Fruit fly (Drosophila melanogaster) whole organism, embryonic: ENCODE results near the gene Rsph1.
A peak's percentile ranks its signal among the peaks of the same experiment; 100 is the strongest.

Experiments used
- Atf6 ChIP-seq: fragments of 200-800 bp; sonication (Bioruptor generic); IDR thresholded peaks from 2 replicates; pipeline ENCODE4 v1.3.6; 2022; ENCODE audit warnings: missing biosample characterization, missing genetic modification characterization
- CG10959 ChIP-seq: fragments of 200-800 bp; sonication (Bioruptor generic); IDR thresholded peaks from 2 replicates; pipeline ENCODE4 v1.3.6; 2022; ENCODE audit warnings: missing biosample characterization, missing genetic modification characterization
- CG1233 ChIP-seq: fragments of 200-800 bp; sonication (Bioruptor generic); optimal IDR thresholded peaks from 4 replicates; lab custom pipeline; 2018; ENCODE audit warnings: missing biosample characterization, mild to moderate bottlenecking, missing genetic modification characterization
- CG13296 ChIP-seq: fragments of 200-800 bp; sonication (Bioruptor generic); optimal IDR thresholded peaks from 3 replicates; lab custom pipeline; 2018; ENCODE audit warnings: missing biosample characterization, mild to moderate bottlenecking, missing genetic modification characterization
- CG13775 ChIP-seq: fragments of 200-800 bp; sonication (Bioruptor generic); optimal IDR thresholded peaks from 3 replicates; lab custom pipeline; 2017; ENCODE audit warnings: missing biosample characterization, mild to moderate bottlenecking, missing genetic modification characterization
- CG14014 ChIP-seq: fragments of 200-800 bp; sonication (Bioruptor generic); IDR thresholded peaks from 2 replicates; pipeline ENCODE4 v1.3.6; 2022; ENCODE audit warnings: missing biosample characterization, missing genetic modification characterization
- CG15601 ChIP-seq: fragments of 200-800 bp; sonication (Bioruptor generic); optimal IDR thresholded peaks from 3 replicates; lab custom pipeline; 2019; ENCODE audit warnings: missing biosample characterization, mild to moderate bottlenecking, missing genetic modification characterization, moderate library complexity
- CG17359 ChIP-seq: fragments of 200-800 bp; sonication (Bioruptor generic); optimal IDR thresholded peaks from 3 replicates; lab custom pipeline; 2018; ENCODE audit warnings: missing biosample characterization, mild to moderate bottlenecking, missing genetic modification characterization, moderate library complexity
- CG18599 ChIP-seq: fragments of 200-800 bp; sonication (Bioruptor generic); optimal IDR thresholded peaks from 3 replicates; lab custom pipeline; 2017; ENCODE audit warnings: missing biosample characterization, missing genetic modification characterization, mild to moderate bottlenecking, moderate library complexity, missing genetic modification reagents
- CG31224 ChIP-seq: fragments of 200-800 bp; sonication (Bioruptor generic); IDR thresholded peaks from 2 replicates; pipeline ENCODE4 v1.3.6; 2022; ENCODE audit warnings: missing biosample characterization, missing genetic modification characterization
- CG33213 ChIP-seq: fragments of 200-800 bp; sonication (Bioruptor generic); optimal IDR thresholded peaks from 3 replicates; lab custom pipeline; 2016; ENCODE audit warnings: missing biosample characterization, missing genetic modification characterization
- CG33557 ChIP-seq: fragments of 200-800 bp; sonication (Bioruptor generic); optimal IDR thresholded peaks from 2 replicates; lab custom pipeline; 2019; ENCODE audit warnings: missing biosample characterization, mild to moderate bottlenecking, missing genetic modification characterization, moderate library complexity
- CG4328 ChIP-seq: fragments of 200-800 bp; sonication (Bioruptor generic); optimal IDR thresholded peaks from 3 replicates; lab custom pipeline; 2017; ENCODE audit warnings: missing biosample characterization, missing genetic modification reagents, missing genetic modification characterization
- CG8089 ChIP-seq: fragments of 200-800 bp; sonication (Bioruptor generic); optimal IDR thresholded peaks from 3 replicates; lab custom pipeline; 2016; ENCODE audit warnings: missing biosample characterization, missing genetic modification characterization
- CG9727 ChIP-seq: fragments of 200-800 bp; sonication (Bioruptor generic); optimal IDR thresholded peaks from 3 replicates; lab custom pipeline; 2017; ENCODE audit warnings: missing biosample characterization, mild to moderate bottlenecking, missing genetic modification characterization
- CrebB ChIP-seq: fragments of 200-800 bp; sonication (Bioruptor generic); optimal IDR thresholded peaks from 3 replicates; lab custom pipeline; 2018; ENCODE audit warnings: missing biosample characterization, mild to moderate bottlenecking, missing genetic modification characterization
- Dad ChIP-seq: fragments of 200-800 bp; sonication (Bioruptor generic); optimal IDR thresholded peaks from 3 replicates; lab custom pipeline; 2016; ENCODE audit warnings: missing biosample characterization, missing genetic modification characterization
- Eip74EF ChIP-seq, 2 experiments: fragments of 200-800 bp in 1 of 2; fragments of >200 bp in 1 of 2; sonication (Bioruptor generic) in 1 of 2; optimal IDR thresholded peaks; 2 replicates each; lab custom pipeline; 2017 to 2019; ENCODE audit warnings: missing biosample characterization in 2 of 2, missing genetic modification characterization in 2 of 2, mild to moderate bottlenecking in 1 of 2, moderate library complexity in 1 of 2
- HLH3B ChIP-seq: fragments of 200-800 bp; sonication (Bioruptor generic); IDR thresholded peaks from 2 replicates; pipeline ENCODE4 v1.3.6; 2022; ENCODE audit warnings: missing biosample characterization, missing genetic modification characterization
- Hey ChIP-seq: fragments of 200-800 bp; sonication (Bioruptor generic); optimal IDR thresholded peaks from 3 replicates; lab custom pipeline; 2018; ENCODE audit warnings: missing biosample characterization, mild to moderate bottlenecking, missing genetic modification characterization
- MBD-R2 ChIP-seq: fragments of 200-800 bp; sonication (Bioruptor generic); IDR thresholded peaks from 2 replicates; pipeline ENCODE4 v1.3.6; 2022; ENCODE audit warnings: missing biosample characterization, missing genetic modification characterization
- Optix ChIP-seq: fragments of 200-800 bp; sonication (Bioruptor generic); IDR thresholded peaks from 3 replicates; pipeline ENCODE4 v1.3.6; 2022; ENCODE audit warnings: missing biosample characterization, missing genetic modification characterization
- PHDP ChIP-seq: fragments of 200-800 bp; sonication (Bioruptor generic); optimal IDR thresholded peaks from 3 replicates; lab custom pipeline; 2018; ENCODE audit warnings: missing biosample characterization, mild to moderate bottlenecking, missing genetic modification characterization, moderate library complexity
- Tbp ChIP-seq: fragments of >200 bp; optimal IDR thresholded peaks from 2 replicates; lab custom pipeline; 2018; ENCODE audit warnings: missing biosample characterization, missing genetic modification characterization
- Trl ChIP-seq, 3 experiments: fragments of >200 bp in 2 of 3; fragments of 200-800 bp in 1 of 3; sonication (Bioruptor generic) in 1 of 3; optimal IDR thresholded peaks; 2 replicates in 1 of 3; 3 replicates in 2 of 3; lab custom pipeline; 2016 to 2017; ENCODE audit warnings: missing biosample characterization in 1 of 3, missing genetic modification characterization in 1 of 3
- Vsx1 ChIP-seq: fragments of 200-800 bp; sonication (Bioruptor generic); optimal IDR thresholded peaks from 2 replicates; lab custom pipeline; 2017; ENCODE audit warnings: missing biosample characterization, mild to moderate bottlenecking, missing genetic modification characterization, missing genetic modification reagents
- Xrp1 ChIP-seq: fragments of 200-800 bp; sonication (Bioruptor generic); IDR thresholded peaks from 2 replicates; pipeline ENCODE4 v1.3.6; 2022; ENCODE audit warnings: missing biosample characterization, missing genetic modification characterization
- abd-A ChIP-seq: fragments of 200-800 bp; sonication (Bioruptor generic); optimal IDR thresholded peaks from 3 replicates; lab custom pipeline; 2019; ENCODE audit warnings: missing biosample characterization, mild to moderate bottlenecking, missing genetic modification characterization, moderate library complexity
- chif ChIP-seq, 2 experiments: fragments of 200-800 bp; sonication (Bioruptor generic); optimal IDR thresholded peaks; 3 replicates each; lab custom pipeline; 2016; ENCODE audit warnings: missing biosample characterization in 2 of 2, missing genetic modification characterization in 2 of 2
- chn ChIP-seq: fragments of 200-800 bp; sonication (Bioruptor generic); optimal IDR thresholded peaks from 2 replicates; lab custom pipeline; 2016; ENCODE audit warnings: missing biosample characterization, missing genetic modification characterization
- dm ChIP-seq: fragments of 200-800 bp; sonication (Bioruptor generic); optimal IDR thresholded peaks from 3 replicates; lab custom pipeline; 2016; ENCODE audit warnings: missing biosample characterization, missing genetic modification characterization
- dmrt99B ChIP-seq: fragments of 200-800 bp; sonication (Bioruptor generic); optimal IDR thresholded peaks from 2 replicates; lab custom pipeline; 2018; ENCODE audit warnings: missing biosample characterization, mild to moderate bottlenecking, missing genetic modification characterization, moderate library complexity
- hb ChIP-seq: fragments of 200-800 bp; sonication (Bioruptor generic); IDR thresholded peaks from 3 replicates; pipeline ENCODE4 v1.3.6; 2022; ENCODE audit warnings: missing biosample characterization, missing genetic modification characterization; ENCODE audit not compliant: partially characterized antibody
- jumu ChIP-seq: fragments of 200-800 bp; sonication (Bioruptor generic); optimal IDR thresholded peaks from 3 replicates; lab custom pipeline; 2016; ENCODE audit warnings: missing biosample characterization, missing genetic modification characterization
- maf-S ChIP-seq: fragments of 200-800 bp; sonication (Bioruptor generic); optimal IDR thresholded peaks from 2 replicates; lab custom pipeline; 2016; ENCODE audit warnings: missing biosample characterization, missing genetic modification characterization
- odd ChIP-seq: fragments of 200-800 bp; sonication (Bioruptor generic); optimal IDR thresholded peaks from 2 replicates; lab custom pipeline; 2017; ENCODE audit warnings: missing biosample characterization, mild to moderate bottlenecking, missing genetic modification characterization
- onecut ChIP-seq: fragments of 200-800 bp; sonication (Bioruptor generic); IDR thresholded peaks from 2 replicates; pipeline ENCODE4 v1.3.6; 2022; ENCODE audit warnings: missing biosample characterization, missing genetic modification characterization
- otp ChIP-seq: fragments of 200-800 bp; sonication (Bioruptor generic); IDR thresholded peaks from 3 replicates; pipeline ENCODE4, ENCODE4 v1.3.6; 2022; ENCODE audit warnings: missing biosample characterization, missing genetic modification characterization
- pfk ChIP-seq: fragments of 200-800 bp; sonication (Bioruptor generic); optimal IDR thresholded peaks from 2 replicates; lab custom pipeline; 2018; ENCODE audit warnings: missing biosample characterization, mild to moderate bottlenecking, missing genetic modification characterization, moderate library complexity
- pho ChIP-seq: fragments of 200-800 bp; sonication (Bioruptor generic); optimal IDR thresholded peaks from 2 replicates; lab custom pipeline; 2016; ENCODE audit warnings: missing biosample characterization, missing genetic modification characterization
- pnt ChIP-seq: fragments of 200-800 bp; sonication (Bioruptor generic); optimal IDR thresholded peaks from 3 replicates; lab custom pipeline; 2016; ENCODE audit warnings: missing biosample characterization, missing genetic modification characterization
- pros ChIP-seq: fragments of 200-800 bp; sonication (Bioruptor generic); optimal IDR thresholded peaks from 3 replicates; lab custom pipeline; 2019; ENCODE audit warnings: missing biosample characterization, mild to moderate bottlenecking, missing genetic modification characterization, moderate library complexity
- pum ChIP-seq: fragments of 200-800 bp; sonication (Bioruptor generic); optimal IDR thresholded peaks from 2 replicates; lab custom pipeline; 2016; ENCODE audit warnings: missing biosample characterization, missing genetic modification characterization
- pzg ChIP-seq: fragments of 200-800 bp; sonication (Bioruptor generic); optimal IDR thresholded peaks from 3 replicates; lab custom pipeline; 2018; ENCODE audit warnings: missing biosample characterization, mild to moderate bottlenecking, missing genetic modification characterization, moderate library complexity
- rib ChIP-seq: fragments of 200-800 bp; sonication (Bioruptor generic); IDR thresholded peaks from 2 replicates; pipeline ENCODE4 v1.3.6; 2022; ENCODE audit warnings: missing biosample characterization, missing genetic modification characterization
- scrt ChIP-seq: fragments of 200-800 bp; sonication (Bioruptor generic); optimal IDR thresholded peaks from 2 replicates; lab custom pipeline; 2018; ENCODE audit warnings: missing biosample characterization, mild to moderate bottlenecking, missing genetic modification characterization, moderate library complexity
- tgo ChIP-seq: fragments of 200-800 bp; sonication (Bioruptor generic); IDR thresholded peaks from 3 replicates; pipeline ENCODE4 v1.3.6; 2022; ENCODE audit warnings: missing biosample characterization, missing genetic modification characterization
- trem ChIP-seq: fragments of 200-800 bp; optimal IDR thresholded peaks from 3 replicates; lab custom pipeline; 2019; ENCODE audit warnings: missing biosample characterization, mild to moderate bottlenecking, missing genetic modification characterization, moderate library complexity
- tx ChIP-seq: fragments of 200-800 bp; sonication (Bioruptor generic); optimal IDR thresholded peaks from 2 replicates; lab custom pipeline; 2016; ENCODE audit warnings: missing biosample characterization, missing genetic modification characterization
- unpg ChIP-seq: fragments of 200-800 bp; sonication (Bioruptor generic); optimal IDR thresholded peaks from 3 replicates; lab custom pipeline; 2018; ENCODE audit warnings: missing biosample characterization, mild to moderate bottlenecking, missing genetic modification characterization, moderate library complexity

Rsph1 gene

DNA sequence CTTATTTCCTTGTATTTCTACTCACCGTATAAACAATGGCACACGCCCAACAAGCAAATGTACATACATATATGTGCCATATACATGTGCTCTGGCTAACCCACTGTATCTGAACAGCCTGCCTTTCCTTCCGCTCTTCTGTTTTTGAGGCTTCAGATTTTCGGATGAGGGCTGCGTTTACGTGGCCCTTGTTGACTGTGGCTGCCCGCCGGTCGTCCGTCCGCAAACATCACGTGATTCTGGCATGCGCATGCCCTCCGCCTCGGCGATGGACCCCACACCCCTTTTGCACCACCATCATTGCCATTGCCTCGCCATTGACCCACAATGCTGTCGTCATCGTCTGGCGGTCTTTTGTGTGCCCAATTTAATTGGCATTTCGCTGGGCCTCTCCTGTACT, 22.0 kb downstream of the Rsph1 start (continued):
- TF ChIP-seq CG4328 (GFP tag; lab: Kevin White, UChicago): peak; percentile 57
- TF ChIP-seq Optix: 0 out of 3 replicates have a peak, but pooled peaks have one; percentile 15
- peak; percentile 44 for TF ChIP-seq scrt
- TF ChIP-seq pzg (GFP tag; lab: Kevin White, UChicago): peak; percentile 3
- TF ChIP-seq CG13296 (GFP tag; lab: Kevin White, UChicago): peak; percentile 37
- TF ChIP-seq CG31224 (GFP tag; lab: Robert Waterston, UW): no peak
- no peak for TF ChIP-seq tgo (GFP tag; lab: Robert Waterston, UW)
- TF ChIP-seq pum: no peak
- TF ChIP-seq CG33557 (GFP tag; lab: Kevin White, UChicago): peak; percentile 5
- TF ChIP-seq CG33213 (GFP tag; lab: Kevin White, UChicago): no peak
- peak; percentile 64 for TF ChIP-seq abd-A (tag; lab: Kevin White, UChicago)
- peak; percentile 25 for TF ChIP-seq CG15601 (tag; lab: Kevin White, UChicago)
- TF ChIP-seq Xrp1 (GFP tag; lab: Robert Waterston, UW): peak; percentile 44; the same call in 1 of the 2 replicates
- peak; percentile 6 for TF ChIP-seq odd (GFP tag; lab: Kevin White, UChicago)
- 0 out of 2 replicates have a peak, but pooled peaks have one; percentile 9 for TF ChIP-seq CG14014 (GFP tag; lab: Robert Waterston, UW)
- no peak for TF ChIP-seq maf-S (GFP tag; lab: Kevin White, UChicago)
- TF ChIP-seq CrebB (tag; lab: Kevin White, UChicago): peak; percentile 54
- TF ChIP-seq Hey (tag; lab: Kevin White, UChicago): peak; percentile 85
- TF ChIP-seq Vsx1: peak; percentile 25
- peak; percentile 20 for TF ChIP-seq CG17359 (tag; lab: Kevin White, UChicago)
- TF ChIP-seq jumu (GFP tag; lab: Kevin White, UChicago): no peak
- TF ChIP-seq Tbp: no peak
- TF ChIP-seq Atf6 (GFP tag; lab: Robert Waterston, UW): peak; percentile 45; the same call in 1 of the 2 replicates
- peak; percentile 70 for TF ChIP-seq CG9727 (GFP tag; lab: Kevin White, UChicago)
- peak; percentile 29 for TF ChIP-seq CG1233 (GFP tag; lab: Kevin White, UChicago)
- peak; percentile 30; the same call in 1 of the 2 replicates for TF ChIP-seq HLH3B (GFP tag; lab: Robert Waterston, UW)
- no peak for TF ChIP-seq chn
- TF ChIP-seq onecut (GFP tag; lab: Robert Waterston, UW): peak; percentile 54
- peak; percentile 65 for TF ChIP-seq CG18599 (GFP tag; lab: Kevin White, UChicago)
- TF ChIP-seq PHDP (tag; lab: Kevin White, UChicago): peak; percentile 29
- peak; percentile 5 for TF ChIP-seq unpg
- peak in 1 of 2 experiments; percentile 12 for TF ChIP-seq Trl (optimal IDR thresholded peaks at IDR 0.05; lab: Kevin White, UChicago)
- peak; percentile 32 for TF ChIP-seq Trl (GFP tag; optimal IDR thresholded peaks at IDR 0.05; lab: Kevin White, UChicago)
- peak in 1 of 2 experiments; percentile 8 for TF ChIP-seq chif (GFP tag; optimal IDR thresholded peaks at IDR 0.05; lab: Kevin White, UChicago)
- TF ChIP-seq rib (GFP tag; lab: Robert Waterston, UW): 0 out of 2 replicates have a peak, but pooled peaks have one; percentile 20
- TF ChIP-seq pfk (GFP tag; lab: Kevin White, UChicago): peak; percentile 56
- no peak for TF ChIP-seq pnt
- TF ChIP-seq otp (GFP tag; lab: Robert Waterston, UW): peak; percentile 60; the same call in 1 of the 3 replicates
- peak; percentile 31 for TF ChIP-seq CG13775 (GFP tag; lab: Kevin White, UChicago)
- peak; percentile 8 for TF ChIP-seq dm (GFP tag; lab: Kevin White, UChicago)
- TF ChIP-seq pho: peak; percentile 64
- no peak for TF ChIP-seq CG10959 (GFP tag; lab: Robert Waterston, UW)
- no peak for TF ChIP-seq tx (GFP tag; lab: Kevin White, UChicago)
- peak; percentile 33; the same call in 1 of the 2 replicates for TF ChIP-seq MBD-R2 (GFP tag; lab: Robert Waterston, UW)
- TF ChIP-seq trem: no peak
- peak; percentile 24 for TF ChIP-seq CG8089 (GFP tag; lab: Kevin White, UChicago)
- peak; percentile 3 for TF ChIP-seq Dad (GFP tag; lab: Kevin White, UChicago)
- TF ChIP-seq hb (GFP tag; lab: Robert Waterston, UW): no peak
- TF ChIP-seq pros (GFP tag; lab: Kevin White, UChicago): peak; percentile 45
- peak in 1 of 2 experiments; percentile 61 for TF ChIP-seq Eip74EF (GFP tag; optimal IDR thresholded peaks at IDR 0.05; lab: Kevin White, UChicago)
- TF ChIP-seq dmrt99B: peak; percentile 23
